Fruit fly (Drosophila melanogaster): ENCODE data around the gene CG33922.

DNA sequence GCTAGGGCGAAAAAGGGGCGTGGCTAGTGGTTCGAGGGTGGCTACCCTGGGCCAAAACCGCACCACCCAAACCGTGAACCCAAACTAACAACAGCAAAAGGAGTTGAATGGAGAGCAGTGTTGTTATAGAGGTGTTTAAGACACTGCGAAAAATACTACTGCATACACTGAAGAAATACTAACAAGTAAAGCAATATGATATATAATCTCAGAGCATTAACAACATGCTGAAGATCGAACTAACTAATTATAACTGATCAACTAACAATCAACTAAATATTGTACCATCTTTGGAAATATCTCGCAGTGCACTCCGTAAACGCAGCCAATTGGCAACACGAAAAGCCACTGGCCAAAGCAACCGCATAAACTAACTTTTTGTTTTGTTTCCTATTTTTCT is 49.6 kb upstream of the CG33922 start:
- TF ChIP-seq N (GFP tag; optimal IDR thresholded peaks at IDR 0.05) (no peak), CG32264 (GFP tag; optimal IDR thresholded peaks at IDR 0.05) (no peak), usp (GFP tag; optimal IDR thresholded peaks at IDR 0.05) (no peak), psq (GFP tag; optimal IDR thresholded peaks at IDR 0.05) (no peak), OdsH (GFP tag; optimal IDR thresholded peaks at IDR 0.05) (no peak), Dif (GFP tag; optimal IDR thresholded peaks at IDR 0.05; ENCODE audit: partially characterized antibody) (no peak), brk (GFP tag; optimal IDR thresholded peaks at IDR 0.05) (no peak), Hnf4 (GFP tag; optimal IDR thresholded peaks at IDR 0.05) (no peak), HLH106 (tag; optimal IDR thresholded peaks at IDR 0.05) (no peak), lola (GFP tag; optimal IDR thresholded peaks at IDR 0.05) (no peak)

Measured in whole organism, wandering third instar larva.